Fruit fly (Drosophila melanogaster) whole organism, embryonic: Measurements from ENCODE around the gene ND-B17.2.

Experiments used
- Asciz ChIP-seq: fragments of 200-800 bp; sonication (Bioruptor generic); optimal IDR thresholded peaks from 2 replicates; lab custom pipeline; 2017; ENCODE audit warnings: missing biosample characterization, mild to moderate bottlenecking, missing genetic modification characterization, missing genetic modification reagents
- C15 ChIP-seq: fragments of 200-800 bp; sonication (Bioruptor generic); IDR thresholded peaks from 3 replicates; pipeline ENCODE4 v1.3.6; 2022; ENCODE audit warnings: missing biosample characterization, missing genetic modification characterization
- CG11093 ChIP-seq: fragments of 200-800 bp; sonication (Bioruptor generic); IDR thresholded peaks from 3 replicates; pipeline ENCODE4 v1.3.6; 2022; ENCODE audit warnings: missing biosample characterization, missing genetic modification characterization
- CG11560 ChIP-seq: fragments of 200-800 bp; sonication (Bioruptor generic); IDR thresholded peaks from 3 replicates; pipeline ENCODE4 v1.3.6; 2022; ENCODE audit warnings: missing biosample characterization, missing genetic modification characterization
- CG11723 ChIP-seq: fragments of 200-800 bp; sonication (Bioruptor generic); optimal IDR thresholded peaks from 2 replicates; lab custom pipeline; 2017; ENCODE audit warnings: missing biosample characterization, mild to moderate bottlenecking, missing genetic modification characterization
- CG12299 ChIP-seq: fragments of 200-800 bp; sonication (Bioruptor generic); optimal IDR thresholded peaks from 2 replicates; lab custom pipeline; 2018; ENCODE audit warnings: missing biosample characterization, mild to moderate bottlenecking, missing genetic modification characterization
- CG12391 ChIP-seq: fragments of 200-800 bp; sonication (Bioruptor generic); optimal IDR thresholded peaks from 3 replicates; lab custom pipeline; 2018; ENCODE audit warnings: missing biosample characterization, mild to moderate bottlenecking, missing genetic modification characterization, moderate library complexity
- CG1602 ChIP-seq: fragments of 200-800 bp; sonication (Bioruptor generic); optimal IDR thresholded peaks from 3 replicates; lab custom pipeline; 2016; ENCODE audit warnings: missing biosample characterization, missing genetic modification characterization
- CG1603 ChIP-seq: fragments of 200-800 bp; sonication (Bioruptor generic); optimal IDR thresholded peaks from 2 replicates; lab custom pipeline; 2019; ENCODE audit warnings: missing biosample characterization, mild to moderate bottlenecking, missing genetic modification characterization, moderate library complexity
- CG17361 ChIP-seq: fragments of 200-800 bp; sonication (Bioruptor generic); IDR thresholded peaks from 3 replicates; pipeline ENCODE4 v1.3.6; 2022; ENCODE audit warnings: missing biosample characterization, missing genetic modification characterization
- CG18764 ChIP-seq: fragments of 200-800 bp; sonication (Bioruptor generic); optimal IDR thresholded peaks from 3 replicates; lab custom pipeline; 2016; ENCODE audit warnings: missing biosample characterization, missing genetic modification characterization
- CG33557 ChIP-seq: fragments of 200-800 bp; sonication (Bioruptor generic); optimal IDR thresholded peaks from 2 replicates; lab custom pipeline; 2019; ENCODE audit warnings: missing biosample characterization, mild to moderate bottlenecking, missing genetic modification characterization, moderate library complexity
- CG3838 ChIP-seq: fragments of 200-800 bp; sonication (Bioruptor generic); optimal IDR thresholded peaks from 3 replicates; lab custom pipeline; 2016; ENCODE audit warnings: missing biosample characterization, missing genetic modification characterization
- CG4730 ChIP-seq: fragments of 200-800 bp; sonication (Bioruptor generic); IDR thresholded peaks from 2 replicates; pipeline ENCODE4 v1.3.6; 2022; ENCODE audit warnings: missing biosample characterization, missing genetic modification characterization
- CG6765 ChIP-seq: fragments of 200-800 bp; sonication (Bioruptor generic); optimal IDR thresholded peaks from 3 replicates; lab custom pipeline; 2017; ENCODE audit warnings: missing biosample characterization, mild to moderate bottlenecking, missing genetic modification characterization
- CG8281 ChIP-seq: fragments of 200-800 bp; sonication (Bioruptor generic); optimal IDR thresholded peaks from 2 replicates; lab custom pipeline; 2018; ENCODE audit warnings: missing biosample characterization, mild to moderate bottlenecking, missing genetic modification characterization, moderate library complexity
- CG8944 ChIP-seq: fragments of 200-800 bp; sonication (Bioruptor generic); optimal IDR thresholded peaks from 3 replicates; lab custom pipeline; 2016; ENCODE audit warnings: missing biosample characterization, missing genetic modification characterization
- CG9797 ChIP-seq: fragments of 200-800 bp; sonication (Bioruptor generic); optimal IDR thresholded peaks from 3 replicates; lab custom pipeline; 2018; ENCODE audit warnings: missing biosample characterization, mild to moderate bottlenecking, missing genetic modification characterization
- D ChIP-seq, 2 experiments: fragments of 200-800 bp in 1 of 2; fragments of >200 bp in 1 of 2; sonication (Bioruptor generic) in 1 of 2; optimal IDR thresholded peaks; 2 replicates in 1 of 2; 3 replicates in 1 of 2; lab custom pipeline; 2017; ENCODE audit warnings: mild to moderate bottlenecking in 1 of 2, missing biosample characterization in 1 of 2, missing genetic modification characterization in 1 of 2, missing genetic modification reagents in 1 of 2
- Doc2 ChIP-seq: fragments of 200-800 bp; sonication (Bioruptor generic); IDR thresholded peaks from 2 replicates; pipeline ENCODE4 v1.3.6; 2022; ENCODE audit warnings: missing biosample characterization, missing genetic modification characterization
- Lhr ChIP-seq: fragments of 200-800 bp; sonication (Bioruptor generic); optimal IDR thresholded peaks from 3 replicates; lab custom pipeline; 2017; ENCODE audit warnings: mild to moderate bottlenecking, missing biosample characterization, missing genetic modification reagents, missing genetic modification characterization
- Nf-YA ChIP-seq: fragments of 200-800 bp; sonication (Bioruptor generic); IDR thresholded peaks from 2 replicates; pipeline ENCODE4 v1.3.6; 2022; ENCODE audit warnings: missing biosample characterization, missing genetic modification characterization
- Oaz ChIP-seq: fragments of 200-800 bp; sonication (Bioruptor generic); IDR thresholded peaks from 2 replicates; pipeline ENCODE4 v1.3.6; 2022; ENCODE audit warnings: missing biosample characterization, missing genetic modification characterization
- Pdp1 ChIP-seq, 2 experiments: fragments of 200-800 bp; sonication (Bioruptor generic); optimal IDR thresholded peaks; 3 replicates each; lab custom pipeline; 2016; ENCODE audit warnings: missing biosample characterization in 2 of 2, missing genetic modification characterization in 2 of 2, mild to moderate bottlenecking in 1 of 2, moderate library complexity in 1 of 2
- ab ChIP-seq: fragments of 200-800 bp; sonication (Bioruptor generic); optimal IDR thresholded peaks from 2 replicates; lab custom pipeline; 2016; ENCODE audit warnings: missing biosample characterization, missing genetic modification characterization
- amos ChIP-seq: fragments of 200-800 bp; sonication (Bioruptor generic); IDR thresholded peaks from 2 replicates; pipeline ENCODE4 v1.3.6; 2022; ENCODE audit warnings: missing biosample characterization, missing genetic modification characterization; ENCODE audit not compliant: partially characterized antibody
- btn ChIP-seq: fragments of 200-800 bp; sonication (Bioruptor generic); optimal IDR thresholded peaks from 2 replicates; lab custom pipeline; 2016; ENCODE audit warnings: missing biosample characterization, missing genetic modification characterization
- chm ChIP-seq: fragments of 200-800 bp; sonication (Bioruptor generic); IDR thresholded peaks from 2 replicates; pipeline ENCODE4 v1.3.6; 2022; ENCODE audit warnings: missing biosample characterization, missing genetic modification characterization
- exex ChIP-seq: fragments of 200-800 bp; sonication (Bioruptor generic); optimal IDR thresholded peaks from 4 replicates; lab custom pipeline; 2018; ENCODE audit warnings: missing biosample characterization, mild to moderate bottlenecking, missing genetic modification characterization, moderate library complexity
- ftz-f1 ChIP-seq: fragments of 200-800 bp; sonication (Bioruptor generic); optimal IDR thresholded peaks from 2 replicates; lab custom pipeline; 2016; ENCODE audit warnings: missing biosample characterization, missing genetic modification characterization
- grau ChIP-seq: fragments of 200-800 bp; optimal IDR thresholded peaks from 3 replicates; lab custom pipeline; 2019; ENCODE audit warnings: missing biosample characterization, mild to moderate bottlenecking, missing genetic modification characterization, moderate library complexity
- ham ChIP-seq: fragments of 200-800 bp; sonication (Bioruptor generic); IDR thresholded peaks from 2 replicates; pipeline ENCODE4 v1.3.6; 2022; ENCODE audit warnings: missing biosample characterization, missing genetic modification characterization
- hkb ChIP-seq, 2 experiments: fragments of 200-800 bp in 1 of 2; fragments of >200 bp in 1 of 2; sonication (Bioruptor generic) in 1 of 2; IDR thresholded peaks in 1 of 2; optimal IDR thresholded peaks in 1 of 2; 2 replicates each; pipeline versions ENCODE4 v1.3.6 to Lab custom; 2017 to 2022; ENCODE audit warnings: missing biosample characterization in 1 of 2, missing genetic modification characterization in 1 of 2
- insv ChIP-seq, 2 experiments: fragments of 200-800 bp; sonication (Bioruptor generic); optimal IDR thresholded peaks; 3 replicates each; lab custom pipeline; 2016 to 2018; ENCODE audit warnings: missing biosample characterization in 2 of 2, missing genetic modification characterization in 2 of 2
- kah ChIP-seq: fragments of 200-800 bp; sonication (Bioruptor generic); optimal IDR thresholded peaks from 2 replicates; lab custom pipeline; 2018; ENCODE audit warnings: missing biosample characterization, mild to moderate bottlenecking, missing genetic modification characterization
- nom ChIP-seq: fragments of 200-800 bp; sonication (Bioruptor generic); optimal IDR thresholded peaks from 2 replicates; lab custom pipeline; 2017; ENCODE audit warnings: missing biosample characterization, missing genetic modification characterization, mild to moderate bottlenecking, moderate library complexity, missing genetic modification reagents
- onecut ChIP-seq: fragments of 200-800 bp; sonication (Bioruptor generic); IDR thresholded peaks from 2 replicates; pipeline ENCODE4 v1.3.6; 2022; ENCODE audit warnings: missing biosample characterization, missing genetic modification characterization
- sens ChIP-seq: fragments of 200-800 bp; sonication (Bioruptor generic); peaks from one replicate; lab custom pipeline; 2016; ENCODE audit warnings: missing biosample characterization, missing genetic modification characterization
- sens-2 ChIP-seq: fragments of 200-800 bp; sonication (Bioruptor generic); IDR thresholded peaks from 2 replicates; pipeline ENCODE4 v1.3.6; 2022; ENCODE audit warnings: missing biosample characterization, missing genetic modification characterization
- trh ChIP-seq: fragments of 200-800 bp; sonication (Bioruptor generic); optimal IDR thresholded peaks from 2 replicates; lab custom pipeline; 2016; ENCODE audit warnings: missing biosample characterization, missing genetic modification characterization
- ttk ChIP-seq: fragments of 200-800 bp; sonication (Bioruptor generic); IDR thresholded peaks from 2 replicates; pipeline ENCODE4 v2.1.2; 2022; ENCODE audit warnings: missing biosample characterization, missing genetic modification characterization
- wdn ChIP-seq: fragments of 200-800 bp; sonication (Bioruptor generic); IDR thresholded peaks from 2 replicates; pipeline ENCODE4 v1.3.6; 2022; ENCODE audit warnings: missing biosample characterization, missing genetic modification characterization
- zf30C ChIP-seq: fragments of 200-800 bp; sonication (Bioruptor generic); optimal IDR thresholded peaks from 3 replicates; lab custom pipeline; 2018; ENCODE audit warnings: missing biosample characterization, mild to moderate bottlenecking, missing genetic modification characterization

The ND-B17.2 gene

dm6 chr2L:2585285-2585684 is 5.3 kb upstream of the ND-B17.2 start, which contains the start of gene Drp1 (continued):
- TF ChIP-seq CG8281 (tag; lab: Kevin White, UChicago) (no peak), CG11723 (GFP tag; lab: Kevin White, UChicago) (no peak), CG17361 (0 out of 3 replicates have a peak, but pooled peaks have one; percentile 30), ftz-f1 (GFP tag; lab: Kevin White, UChicago) (peak; percentile 45), CG3838 (no peak), exex (tag; lab: Kevin White, UChicago) (no peak), insv (GFP tag; optimal IDR thresholded peaks at IDR 0.05; lab: Kevin White, UChicago) (peak in 1 of 2 experiments; percentile 51), CG11560 (tag; lab: Robert Waterston, UW) (0 out of 3 replicates have a peak, but pooled peaks have one; percentile 29), kah (no peak), Asciz (GFP tag; lab: Kevin White, UChicago) (no peak), CG18764 (peak; percentile 26), trh (GFP tag; lab: Kevin White, UChicago) (no peak), CG4730 (GFP tag; lab: Robert Waterston, UW) (no peak), chm (peak; percentile 61; the same call in 1 of the 2 replicates), ab (GFP tag; lab: Kevin White, UChicago) (no peak), CG1602 (GFP tag; lab: Kevin White, UChicago) (peak; percentile 28), CG1603 (tag; lab: Kevin White, UChicago) (peak; percentile 90), CG12299 (tag; lab: Kevin White, UChicago) (peak; percentile 6), CG8944 (GFP tag; lab: Kevin White, UChicago) (peak; percentile 62), Lhr (GFP tag; lab: Kevin White, UChicago) (peak; percentile 91), amos (GFP tag; lab: Robert Waterston, UW) (peak; percentile 83), ham (no peak), D (optimal IDR thresholded peaks at IDR 0.05; lab: Kevin White, UChicago) (no peak), D (GFP tag; optimal IDR thresholded peaks at IDR 0.05; lab: Kevin White, UChicago) (no peak), ttk (GFP tag; lab: Robert Waterston, UW) (peak; percentile 40; the same call in 1 of the 2 replicates), Doc2 (GFP tag; lab: Robert Waterston, UW) (no peak), Oaz (no peak), btn (GFP tag; lab: Kevin White, UChicago) (no peak), Nf-YA (no peak), CG9797 (GFP tag; lab: Kevin White, UChicago) (peak; percentile 54)

- TF ChIP-seq C15 (GFP tag; lab: Robert Waterston, UW) (no peak), wdn (no peak), grau (tag; lab: Kevin White, UChicago) (peak; percentile 61), CG11093 (peak; percentile 6; the same call in 1 of the 3 replicates), CG33557 (GFP tag; lab: Kevin White, UChicago) (no peak), nom (GFP tag; lab: Kevin White, UChicago) (peak; percentile 44), sens (peak; percentile 32), CG6765 (GFP tag; lab: Kevin White, UChicago) (no peak), CG9797 (GFP tag; lab: Kevin White, UChicago) (no peak), hkb (optimal IDR thresholded peaks at IDR 0.05; lab: Kevin White, UChicago) (no peak), hkb (GFP tag; IDR thresholded peaks at IDR 0.05; lab: Robert Waterston, UW) (0 out of 2 replicates have a peak, but pooled peaks have one; percentile 16), CG12391 (tag; lab: Kevin White, UChicago) (no peak), onecut (GFP tag; lab: Robert Waterston, UW) (peak; percentile 79), zf30C (GFP tag; lab: Kevin White, UChicago) (peak; percentile 54), D (optimal IDR thresholded peaks at IDR 0.05; lab: Kevin White, UChicago) (no peak), D (GFP tag; optimal IDR thresholded peaks at IDR 0.05; lab: Kevin White, UChicago) (no peak), Pdp1 (GFP tag; optimal IDR thresholded peaks at IDR 0.05; lab: Kevin White, UChicago) (peak in 1 of 2 experiments; percentile 89), sens-2 (GFP tag; lab: Robert Waterston, UW) (no peak)
Observed at dm6 chr2L:2584461-2585056, 4.6 kb upstream of the ND-B17.2 start.
